Worm (Caenorhabditis elegans) whole organism, young adult: ENCODE results near the gene rsp-3.

Source experiments
- B0261.1 ChIP-seq: sonication (generic microtip); optimal IDR thresholded peaks from 2 replicates; lab custom pipeline; 2016; ENCODE audit warnings: mild to moderate bottlenecking, missing genetic modification characterization, moderate library complexity, missing compliant biosample characterization
- C17E4.6 ChIP-seq: fragments of 200-800 bp; sonication (Bioruptor generic); IDR thresholded peaks from 2 replicates; pipeline ENCODE4 v1.3.6; 2022; ENCODE audit warnings: missing genetic modification reagents, missing genetic modification characterization, missing compliant biosample characterization
- D2030.7 ChIP-seq: fragments of 200-800 bp; sonication (Bioruptor generic); IDR thresholded peaks from 2 replicates; pipeline ENCODE4 v1.3.6; 2022; ENCODE audit warnings: missing genetic modification reagents, missing genetic modification characterization, missing compliant biosample characterization
- F23B12.7 ChIP-seq: sonication (generic microtip); optimal IDR thresholded peaks from 2 replicates; lab custom pipeline; 2017; ENCODE audit warnings: missing genetic modification characterization, mild to moderate bottlenecking, missing compliant biosample characterization, antibody characterized with exemption, moderate library complexity; ENCODE audit not compliant: insufficient read depth
- F55B11.4 ChIP-seq: sonication (generic microtip); optimal IDR thresholded peaks from 2 replicates; lab custom pipeline; 2016; ENCODE audit warnings: missing compliant biosample characterization, missing genetic modification characterization, borderline replicate concordance; ENCODE audit not compliant: insufficient read depth
- F57A8.1 ChIP-seq: fragments of 200-800 bp; sonication (Bioruptor generic); optimal IDR thresholded peaks from 2 replicates; lab custom pipeline; 2018; ENCODE audit warnings: mild to moderate bottlenecking, missing genetic modification characterization, moderate library complexity, missing compliant biosample characterization
- K12H6.12 ChIP-seq: fragments of 200-800 bp; sonication (Bioruptor generic); optimal IDR thresholded peaks from 2 replicates; lab custom pipeline; 2018; ENCODE audit warnings: mild to moderate bottlenecking, missing genetic modification characterization, missing compliant biosample characterization
- T26A5.8 ChIP-seq: sonication (generic microtip); optimal IDR thresholded peaks from 2 replicates; lab custom pipeline; 2016; ENCODE audit warnings: missing genetic modification characterization, missing compliant biosample characterization
- Y53G8AR.9 ChIP-seq: fragments of 200-800 bp; sonication (Bioruptor generic); conservative IDR thresholded peaks from 2 replicates; pipeline ENCODE4 v1.3.6; 2022; ENCODE audit warnings: missing genetic modification reagents, missing genetic modification characterization, missing compliant biosample characterization
- Y67H2A.10 ChIP-seq: fragments of 200-800 bp; sonication (Bioruptor generic); conservative IDR thresholded peaks from 2 replicates; pipeline ENCODE4 v1.3.6; 2022; ENCODE audit warnings: missing genetic modification reagents, missing genetic modification characterization, missing compliant biosample characterization
- Y95B8A.8 ChIP-seq: fragments of 200-800 bp; sonication (Bioruptor generic); IDR thresholded peaks from 2 replicates; pipeline ENCODE4 v1.3.6; 2022; ENCODE audit warnings: missing genetic modification reagents, missing genetic modification characterization, missing compliant biosample characterization
- attf-3 ChIP-seq: fragments of 200-800 bp; sonication (Bioruptor generic); conservative IDR thresholded peaks from 2 replicates; pipeline ENCODE4 v1.3.6; 2022; ENCODE audit warnings: missing genetic modification reagents, missing genetic modification characterization, missing compliant biosample characterization
- attf-5 ChIP-seq: fragments of 200-800 bp; sonication (Bioruptor generic); optimal IDR thresholded peaks from 2 replicates; lab custom pipeline; 2018; ENCODE audit warnings: mild to moderate bottlenecking, missing genetic modification characterization, missing compliant biosample characterization
- attf-6 ChIP-seq: fragments of 200-800 bp; sonication (Bioruptor generic); IDR thresholded peaks from 2 replicates; pipeline ENCODE4 v1.3.6; 2022; ENCODE audit warnings: missing genetic modification reagents, missing genetic modification characterization, missing compliant biosample characterization
- bed-1 ChIP-seq: fragments of 200-800 bp; sonication (Bioruptor generic); IDR thresholded peaks from 2 replicates; pipeline ENCODE4 v1.3.6; 2022; ENCODE audit warnings: missing genetic modification reagents, missing genetic modification characterization, missing compliant biosample characterization
- bed-2 ChIP-seq: fragments of 200-800 bp; sonication (Bioruptor generic); IDR thresholded peaks from 2 replicates; pipeline ENCODE4 v1.3.6; 2022; ENCODE audit warnings: missing genetic modification reagents, missing genetic modification characterization, missing compliant biosample characterization
- ccch-3 ChIP-seq: fragments of 200-800 bp; sonication (Bioruptor generic); optimal IDR thresholded peaks from 2 replicates; lab custom pipeline; 2018; ENCODE audit warnings: mild to moderate bottlenecking, missing genetic modification characterization, missing compliant biosample characterization
- ceh-27 ChIP-seq: fragments of 200-800 bp; sonication (Bioruptor generic); optimal IDR thresholded peaks from 2 replicates; lab custom pipeline; 2018; ENCODE audit warnings: mild to moderate bottlenecking, missing genetic modification characterization, moderate library complexity, missing compliant biosample characterization
- ceh-91 ChIP-seq: fragments of 200-800 bp; sonication (Bioruptor generic); IDR thresholded peaks from 2 replicates; pipeline ENCODE4 v1.3.6; 2022; ENCODE audit warnings: missing genetic modification reagents, missing genetic modification characterization, missing compliant biosample characterization
- egl-44 ChIP-seq: fragments of 200-800 bp; sonication (Bioruptor generic); IDR thresholded peaks from 2 replicates; pipeline ENCODE4 v1.3.6; 2022; ENCODE audit warnings: missing genetic modification reagents, missing genetic modification characterization, missing compliant biosample characterization
- ekl-4 ChIP-seq: fragments of 200-800 bp; sonication (Bioruptor generic); IDR thresholded peaks from 2 replicates; pipeline ENCODE4 v1.3.6; 2022; ENCODE audit warnings: missing genetic modification reagents, missing genetic modification characterization, missing compliant biosample characterization
- hlh-12 ChIP-seq: sonication (generic microtip); optimal IDR thresholded peaks from 2 replicates; lab custom pipeline; 2016; ENCODE audit warnings: missing genetic modification characterization, missing compliant biosample characterization
- hsf-1 ChIP-seq: fragments of 200-800 bp; sonication (Bioruptor generic); IDR thresholded peaks from 2 replicates; pipeline ENCODE4 v1.3.6; 2022; ENCODE audit warnings: missing genetic modification reagents, missing genetic modification characterization, missing compliant biosample characterization
- let-526 ChIP-seq: fragments of 200-800 bp; sonication (Bioruptor generic); IDR thresholded peaks from 2 replicates; pipeline ENCODE4 v1.3.6; 2022; ENCODE audit warnings: missing genetic modification reagents, missing genetic modification characterization, missing compliant biosample characterization
- lin-54 ChIP-seq: fragments of 200-800 bp; sonication (Bioruptor generic); optimal IDR thresholded peaks from 2 replicates; lab custom pipeline; 2018; ENCODE audit warnings: mild to moderate bottlenecking, missing genetic modification characterization, missing compliant biosample characterization
- lir-1 ChIP-seq: fragments of 200-800 bp; sonication (Bioruptor generic); conservative IDR thresholded peaks from 2 replicates; pipeline ENCODE4 v1.3.6; 2022; ENCODE audit warnings: missing genetic modification reagents, missing genetic modification characterization, missing compliant biosample characterization
- madf-3 ChIP-seq: fragments of 200-800 bp; sonication (Bioruptor generic); IDR thresholded peaks from 2 replicates; pipeline ENCODE4 v1.3.6; 2022; ENCODE audit warnings: missing genetic modification reagents, missing genetic modification characterization, missing compliant biosample characterization
- madf-6 ChIP-seq: fragments of 200-800 bp; sonication (Bioruptor generic); IDR thresholded peaks from 2 replicates; pipeline ENCODE4 v1.3.6; 2022; ENCODE audit warnings: missing genetic modification reagents, missing genetic modification characterization, missing compliant biosample characterization
- madf-8 ChIP-seq: fragments of 200-800 bp; sonication (Bioruptor generic); conservative IDR thresholded peaks from 2 replicates; pipeline ENCODE4 v1.3.6; 2022; ENCODE audit warnings: missing genetic modification reagents, missing genetic modification characterization, missing compliant biosample characterization
- mcd-1 ChIP-seq: fragments of 200-800 bp; sonication (Bioruptor generic); IDR thresholded peaks from 2 replicates; pipeline ENCODE4 v1.3.6; 2022; ENCODE audit warnings: missing genetic modification reagents, missing genetic modification characterization, missing compliant biosample characterization
- nfya-2 ChIP-seq: fragments of 200-800 bp; sonication (Bioruptor generic); IDR thresholded peaks from 2 replicates; pipeline ENCODE4 v1.3.6; 2022; ENCODE audit warnings: missing genetic modification reagents, missing genetic modification characterization, missing compliant biosample characterization
- nhr-120 ChIP-seq: fragments of 200-800 bp; sonication (Bioruptor generic); IDR thresholded peaks from 2 replicates; pipeline ENCODE4 v1.3.6; 2022; ENCODE audit warnings: missing genetic modification characterization, missing compliant biosample characterization
- nhr-179 ChIP-seq: sonication (generic microtip); optimal IDR thresholded peaks from 2 replicates; lab custom pipeline; 2016; ENCODE audit warnings: mild to moderate bottlenecking, missing genetic modification characterization, missing compliant biosample characterization
- nhr-27 ChIP-seq: fragments of 200-800 bp; sonication (Bioruptor generic); optimal IDR thresholded peaks from 2 replicates; lab custom pipeline; 2018; ENCODE audit warnings: mild to moderate bottlenecking, missing genetic modification characterization, moderate library complexity, missing compliant biosample characterization
- nhr-80 ChIP-seq: sonication (generic microtip); optimal IDR thresholded peaks from 2 replicates; lab custom pipeline; 2016; ENCODE audit warnings: missing genetic modification characterization, missing compliant biosample characterization
- nhr-90 ChIP-seq: sonication (generic microtip); optimal IDR thresholded peaks from 2 replicates; lab custom pipeline; 2016; ENCODE audit warnings: missing genotype, mild to moderate bottlenecking, missing genetic modification characterization, missing compliant biosample characterization
- rcor-1 ChIP-seq: fragments of 200-800 bp; sonication (Bioruptor generic); IDR thresholded peaks from 2 replicates; pipeline ENCODE4 v1.3.6; 2022; ENCODE audit warnings: missing genetic modification reagents, missing genetic modification characterization, missing compliant biosample characterization
- rec-8 ChIP-seq, 2 experiments: sonication (generic microtip); optimal IDR thresholded peaks; 2 replicates each; lab custom pipeline; 2016; ENCODE audit warnings: mild to moderate bottlenecking in 2 of 2, missing genetic modification characterization in 2 of 2, missing genetic modification reagents in 2 of 2, missing genotype in 2 of 2, missing biosample characterization in 1 of 2, missing compliant biosample characterization in 1 of 2, moderate library complexity in 1 of 2
- repo-1 ChIP-seq: sonication (generic microtip); optimal IDR thresholded peaks from 2 replicates; lab custom pipeline; 2017; ENCODE audit warnings: mild to moderate bottlenecking, missing genetic modification characterization, missing compliant biosample characterization
- snpc-1.1 ChIP-seq: sonication (generic microtip); optimal IDR thresholded peaks from 2 replicates; lab custom pipeline; 2017; ENCODE audit warnings: missing genetic modification characterization, mild to moderate bottlenecking, missing compliant biosample characterization, antibody characterized with exemption, moderate library complexity, missing genotype, missing genetic modification reagents; ENCODE audit not compliant: insufficient read depth
- snpc-1.3 ChIP-seq: sonication (generic microtip); optimal IDR thresholded peaks from 2 replicates; lab custom pipeline; 2017; ENCODE audit warnings: missing genetic modification characterization, mild to moderate bottlenecking, missing compliant biosample characterization, antibody characterized with exemption, moderate library complexity, missing genotype, missing genetic modification reagents; ENCODE audit not compliant: insufficient read depth
- somi-1 ChIP-seq: fragments of 200-800 bp; sonication (Bioruptor generic); optimal IDR thresholded peaks from 2 replicates; lab custom pipeline; 2018; ENCODE audit warnings: mild to moderate bottlenecking, missing genetic modification characterization, missing compliant biosample characterization
- sptf-2 ChIP-seq: fragments of 200-800 bp; sonication (Bioruptor generic); optimal IDR thresholded peaks from 2 replicates; lab custom pipeline; 2018; ENCODE audit warnings: mild to moderate bottlenecking, missing genetic modification characterization, missing compliant biosample characterization
- tbp1 ChIP-seq: fragments of 200-800 bp; sonication (Bioruptor generic); optimal IDR thresholded peaks from 2 replicates; lab custom pipeline; 2018; ENCODE audit warnings: mild to moderate bottlenecking, missing genetic modification characterization, missing compliant biosample characterization
- unc-130 ChIP-seq: sonication (generic microtip); optimal IDR thresholded peaks from 2 replicates; lab custom pipeline; 2016; ENCODE audit warnings: missing genetic modification reagents, missing genetic modification characterization, missing compliant biosample characterization
- zfh-2 ChIP-seq: fragments of 200-800 bp; sonication (Bioruptor generic); conservative IDR thresholded peaks from 2 replicates; pipeline ENCODE4 v1.3.6; 2022; ENCODE audit warnings: missing genetic modification reagents, missing genetic modification characterization, missing compliant biosample characterization
- ztf-18 ChIP-seq: sonication (generic microtip); optimal IDR thresholded peaks from 2 replicates; lab custom pipeline; 2016; ENCODE audit warnings: missing genotype, mild to moderate bottlenecking, missing genetic modification characterization, missing compliant biosample characterization
- ztf-28 ChIP-seq: fragments of 200-800 bp; sonication (Bioruptor generic); IDR thresholded peaks from 2 replicates; pipeline ENCODE4 v1.3.6; 2022; ENCODE audit warnings: missing genetic modification reagents, missing genetic modification characterization, missing compliant biosample characterization
- ztf-6 ChIP-seq: fragments of 200-800 bp; sonication (Bioruptor generic); IDR thresholded peaks from 2 replicates; pipeline ENCODE4 v1.3.6; 2022; ENCODE audit warnings: missing genetic modification reagents, missing genetic modification characterization, missing compliant biosample characterization

Gene rsp-3

DNA sequence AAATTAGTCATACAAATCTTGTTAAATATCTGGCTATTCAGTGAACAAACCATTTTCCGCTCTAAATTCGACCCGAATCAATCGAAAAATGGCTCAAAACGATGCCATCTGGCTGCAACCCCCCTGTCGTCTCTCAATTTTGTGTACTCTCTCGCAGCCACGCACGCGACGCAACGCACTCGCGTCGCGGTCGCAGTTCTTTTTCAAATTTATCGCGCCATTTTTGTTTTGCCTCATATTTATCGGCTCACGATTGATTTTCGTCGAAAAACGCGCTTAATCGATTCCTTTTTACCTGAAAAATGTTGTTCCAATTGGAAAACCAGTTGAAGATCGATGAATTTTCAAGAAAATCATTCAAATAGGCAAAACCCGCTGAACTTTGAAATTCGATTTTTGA lies 26.1 kb upstream of the rsp-3 start (continued):
- TF ChIP-seq ceh-91 (GFP tag; lab: Robert Waterston, UW), result no peak
- no peak for TF ChIP-seq unc-130 (GFP tag; lab: Kevin White, UChicago)
- TF ChIP-seq madf-6, result peak; percentile 50; the same call in 1 of the 2 replicates
- no peak for TF ChIP-seq let-526
- TF ChIP-seq attf-5 (GFP tag; lab: Kevin White, UChicago), result no peak
- TF ChIP-seq bed-2 (GFP tag; lab: Robert Waterston, UW), result no peak
- TF ChIP-seq F23B12.7, result no peak
- no peak for TF ChIP-seq lir-1 (GFP tag; lab: Robert Waterston, UW)
- no peak for TF ChIP-seq hsf-1 (GFP tag; lab: Robert Waterston, UW)
- 0 out of 2 replicates have a peak, but pooled peaks have one; percentile 43 for TF ChIP-seq C17E4.6
- no peak for TF ChIP-seq ztf-28 (GFP tag; lab: Robert Waterston, UW)
- TF ChIP-seq nhr-80 (tag; lab: Kevin White, UChicago), result no peak
- no peak for TF ChIP-seq hlh-12 (tag; lab: Kevin White, UChicago)
- TF ChIP-seq nhr-90 (tag; lab: Kevin White, UChicago), result no peak
- TF ChIP-seq D2030.7 (GFP tag; lab: Robert Waterston, UW), result peak; percentile 66
- TF ChIP-seq repo-1 (tag; lab: Kevin White, UChicago), result no peak
- no peak for TF ChIP-seq bed-1 (GFP tag; lab: Robert Waterston, UW)
- no peak for TF ChIP-seq K12H6.12 (tag; lab: Kevin White, UChicago)
- peak; percentile 63 for TF ChIP-seq lin-54 (GFP tag; lab: Kevin White, UChicago)
- TF ChIP-seq zfh-2 (GFP tag; lab: Robert Waterston, UW), result no peak
- no peak for TF ChIP-seq F55B11.4 (tag; lab: Kevin White, UChicago)
- TF ChIP-seq mcd-1 (GFP tag; lab: Robert Waterston, UW), result 0 out of 2 replicates have a peak, but pooled peaks have one; percentile 15
- no peak for TF ChIP-seq B0261.1
- no peak for TF ChIP-seq ceh-27 (GFP tag; lab: Kevin White, UChicago)
- TF ChIP-seq ekl-4 (GFP tag; lab: Robert Waterston, UW), result no peak
- no peak for TF ChIP-seq ztf-18
- TF ChIP-seq snpc-1.1 (tag; lab: Kevin White, UChicago), result no peak
- no peak for TF ChIP-seq attf-3 (GFP tag; lab: Robert Waterston, UW)
- TF ChIP-seq somi-1, result no peak
- TF ChIP-seq Y95B8A.8 (GFP tag; lab: Robert Waterston, UW), result no peak
- no peak for TF ChIP-seq sptf-2 (GFP tag; lab: Kevin White, UChicago)
- no peak for TF ChIP-seq Y53G8AR.9 (GFP tag; lab: Robert Waterston, UW)
- no peak for TF ChIP-seq T26A5.8
- TF ChIP-seq rec-8 (tag; optimal IDR thresholded peaks at IDR 0.05; lab: Kevin White, UChicago), result no peak
- TF ChIP-seq ccch-3 (GFP tag; lab: Kevin White, UChicago), result no peak
- TF ChIP-seq rcor-1 (GFP tag; lab: Robert Waterston, UW), result no peak
- TF ChIP-seq Y67H2A.10 (GFP tag; lab: Robert Waterston, UW), result no peak
- peak; percentile 31 for TF ChIP-seq snpc-1.3 (tag; lab: Kevin White, UChicago)
- TF ChIP-seq F57A8.1, result no peak
- TF ChIP-seq nfya-2, result no peak
- no peak for TF ChIP-seq nhr-27 (tag; lab: Kevin White, UChicago)
- no peak for TF ChIP-seq ztf-6 (GFP tag; lab: Robert Waterston, UW)
- no peak for TF ChIP-seq attf-6
- no peak for TF ChIP-seq nhr-120
- no peak for TF ChIP-seq egl-44 (GFP tag; lab: Robert Waterston, UW)
- no peak for TF ChIP-seq madf-8 (GFP tag; lab: Robert Waterston, UW)
- TF ChIP-seq tbp1 (GFP tag; lab: Kevin White, UChicago), result no peak
- TF ChIP-seq nhr-179 (tag; lab: Kevin White, UChicago), result no peak
- peak; percentile 98 for TF ChIP-seq madf-3 (GFP tag; lab: Robert Waterston, UW)
